Fruit fly (Drosophila melanogaster): ENCODE data around the gene sens-2.

The sens-2 gene

DNA sequence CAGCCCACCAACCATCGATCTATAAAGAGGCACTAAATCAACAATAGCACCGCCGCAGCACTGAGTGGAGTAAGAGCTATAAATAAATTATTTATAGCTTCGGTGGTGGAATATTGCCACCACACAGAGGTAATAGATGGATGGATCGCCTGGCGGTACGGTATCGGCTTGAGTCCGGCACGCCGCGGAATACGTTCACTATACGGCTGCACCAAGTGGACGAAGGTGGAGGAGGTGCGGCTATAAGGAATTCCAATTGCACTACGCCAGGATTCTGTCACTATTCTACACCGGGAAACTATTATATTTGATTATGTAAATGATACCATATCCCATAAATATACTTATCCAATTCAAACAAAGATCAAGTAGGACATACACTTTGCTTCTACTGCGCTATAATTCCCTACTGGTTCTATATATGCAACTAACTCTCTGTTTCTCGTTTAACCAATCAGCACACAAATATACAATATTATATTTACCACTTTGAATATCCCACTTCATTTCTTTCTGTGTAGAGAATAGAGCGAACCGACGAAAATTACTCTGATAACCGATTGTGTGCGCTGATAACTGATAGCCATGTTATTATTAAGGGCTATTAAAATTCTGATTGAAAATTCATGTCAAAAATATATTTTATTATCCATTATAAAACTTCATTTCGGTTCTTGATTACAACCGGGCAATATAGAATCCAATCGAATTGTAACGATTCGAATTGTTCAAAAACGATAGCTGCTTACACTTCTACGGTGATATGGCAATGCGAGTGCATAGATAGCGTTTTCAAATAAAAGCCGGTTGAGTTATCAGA, 2.3 kb upstream of the sens-2 start (continued):
- no peak for TF ChIP-seq pfk (GFP tag; optimal IDR thresholded peaks at IDR 0.05)
- TF ChIP-seq h (optimal IDR thresholded peaks at IDR 0.05), result no peak
- TF ChIP-seq lmd (GFP tag; IDR thresholded peaks at IDR 0.05), result peak; percentile 27; the same call in 1 of the 2 replicates
- no peak for TF ChIP-seq hth (optimal IDR thresholded peaks at IDR 0.05)
- peak; percentile 5 for TF ChIP-seq lab (GFP tag; optimal IDR thresholded peaks at IDR 0.05)
- TF ChIP-seq so (GFP tag; IDR thresholded peaks at IDR 0.05), result 0 out of 3 replicates have a peak, but pooled peaks have one; percentile 20
- no peak for TF ChIP-seq disco-r (GFP tag; optimal IDR thresholded peaks at IDR 0.05)
- TF ChIP-seq CG2129 (GFP tag; IDR thresholded peaks at IDR 0.05; ENCODE audit: partially characterized antibody), result no peak
- TF ChIP-seq dysf (GFP tag; IDR thresholded peaks at IDR 0.05), result peak; percentile 62; the same call in 2 of the 3 replicates
- TF ChIP-seq CG8388 (GFP tag; optimal IDR thresholded peaks at IDR 0.05), result no peak
- no peak for TF ChIP-seq CG10462 (GFP tag; optimal IDR thresholded peaks at IDR 0.05)
- peak; percentile 37 for TF ChIP-seq cwo (GFP tag; optimal IDR thresholded peaks at IDR 0.05)
- no peak for TF ChIP-seq pzg (GFP tag; optimal IDR thresholded peaks at IDR 0.05)
- no peak for TF ChIP-seq chinmo (GFP tag; IDR thresholded peaks at IDR 0.05; ENCODE audit: partially characterized antibody)
- TF ChIP-seq CG16813 (GFP tag; IDR thresholded peaks at IDR 0.05; ENCODE audit: partially characterized antibody), result no peak
- peak in 1 of 2 experiments; percentile 26 for TF ChIP-seq Pdp1 (GFP tag; optimal IDR thresholded peaks at IDR 0.05)
- no peak for TF ChIP-seq CG10959 (GFP tag; IDR thresholded peaks at IDR 0.05)
- TF ChIP-seq Antp (GFP tag; optimal IDR thresholded peaks at IDR 0.05), result no peak
- peak; percentile 28 for TF ChIP-seq CG16863 (GFP tag; optimal IDR thresholded peaks at IDR 0.05)
- TF ChIP-seq HLH3B (GFP tag; IDR thresholded peaks at IDR 0.05), result 0 out of 2 replicates have a peak, but pooled peaks have one; percentile 19
- peak; percentile 31 for TF ChIP-seq az2 (GFP tag; optimal IDR thresholded peaks at IDR 0.05)
- TF ChIP-seq unc-4 (GFP tag; IDR thresholded peaks at IDR 0.05; ENCODE audit: partially characterized antibody), result no peak
- no peak for TF ChIP-seq gcm (GFP tag; optimal IDR thresholded peaks at IDR 0.05)
- TF ChIP-seq Ets65A (GFP tag), result peak; percentile 91
- no peak for TF ChIP-seq kah (GFP tag; optimal IDR thresholded peaks at IDR 0.05)
- TF ChIP-seq D19A (tag; optimal IDR thresholded peaks at IDR 0.05), result peak; percentile 47
- TF ChIP-seq lov (optimal IDR thresholded peaks at IDR 0.05), result no peak
- no peak for TF ChIP-seq lov (GFP tag; IDR thresholded peaks at IDR 0.05)
- TF ChIP-seq CG9932 (GFP tag; IDR thresholded peaks at IDR 0.05), result 0 out of 2 replicates have a peak, but pooled peaks have one; percentile 23
- TF ChIP-seq pan (optimal IDR thresholded peaks at IDR 0.05), result no peak
- peak in 1 of 2 experiments; percentile 4 for TF ChIP-seq pan (GFP tag; optimal IDR thresholded peaks at IDR 0.05 in 1 of 2, IDR thresholded peaks at IDR 0.05 in 1 of 2)
- TF ChIP-seq CG11560 (tag; IDR thresholded peaks at IDR 0.05), result no peak
- TF ChIP-seq Dip3 (GFP tag; optimal IDR thresholded peaks at IDR 0.05), result peak; percentile 21
- peak; percentile 6 for TF ChIP-seq CG15269 (tag; optimal IDR thresholded peaks at IDR 0.05)
- TF ChIP-seq org-1 (GFP tag; optimal IDR thresholded peaks at IDR 0.05), result no peak
- peak; percentile 50 for TF ChIP-seq CG9215 (GFP tag; IDR thresholded peaks at IDR 0.05)
- TF ChIP-seq CG10267 (tag; optimal IDR thresholded peaks at IDR 0.05), result peak; percentile 30
- no peak for TF ChIP-seq Mrtf (GFP tag; IDR thresholded peaks at IDR 0.05)
- TF ChIP-seq wor (GFP tag; IDR thresholded peaks at IDR 0.05), result peak; percentile 16; the same call in 1 of the 2 replicates
- TF ChIP-seq mirr (GFP tag; optimal IDR thresholded peaks at IDR 0.05), result no peak
- TF ChIP-seq CG17385 (GFP tag; optimal IDR thresholded peaks at IDR 0.05), result no peak
- TF ChIP-seq fd64A (GFP tag; optimal IDR thresholded peaks at IDR 0.05), result no peak
- no peak for TF ChIP-seq HmgZ (tag; optimal IDR thresholded peaks at IDR 0.05)
- TF ChIP-seq tap (tag; optimal IDR thresholded peaks at IDR 0.05), result peak; percentile 9
- no peak for TF ChIP-seq Myb (GFP tag; optimal IDR thresholded peaks at IDR 0.05)
- peak; percentile 4 for TF ChIP-seq mam (GFP tag; optimal IDR thresholded peaks at IDR 0.05)
- TF ChIP-seq corto (GFP tag; optimal IDR thresholded peaks at IDR 0.05), result no peak
- TF ChIP-seq sc (optimal IDR thresholded peaks at IDR 0.05), result no peak
- TF ChIP-seq sc (GFP tag; optimal IDR thresholded peaks at IDR 0.05), result no peak
- no peak for TF ChIP-seq Dek (tag; optimal IDR thresholded peaks at IDR 0.05)

Data from whole organism, embryonic.